Fruit fly (Drosophila melanogaster) whole organism, wandering third instar larva: Measurements from ENCODE around the gene COX6B.

Experiments
- CG9705 ChIP-seq: fragments of 200-800 bp; sonication (Bioruptor generic); optimal IDR thresholded peaks from 2 replicates; lab custom pipeline; 2018; ENCODE audit warnings: missing biosample characterization, mild to moderate bottlenecking, missing genetic modification characterization
- OdsH ChIP-seq: fragments of 200-800 bp; sonication (Bioruptor generic); optimal IDR thresholded peaks from 2 replicates; lab custom pipeline; 2016; ENCODE audit warnings: missing biosample characterization, mild to moderate bottlenecking, missing genetic modification characterization
- lola ChIP-seq: fragments of >200 bp; optimal IDR thresholded peaks from 2 replicates; lab custom pipeline; 2017; ENCODE audit warnings: missing biosample characterization, missing genetic modification characterization

The COX6B gene

DNA sequence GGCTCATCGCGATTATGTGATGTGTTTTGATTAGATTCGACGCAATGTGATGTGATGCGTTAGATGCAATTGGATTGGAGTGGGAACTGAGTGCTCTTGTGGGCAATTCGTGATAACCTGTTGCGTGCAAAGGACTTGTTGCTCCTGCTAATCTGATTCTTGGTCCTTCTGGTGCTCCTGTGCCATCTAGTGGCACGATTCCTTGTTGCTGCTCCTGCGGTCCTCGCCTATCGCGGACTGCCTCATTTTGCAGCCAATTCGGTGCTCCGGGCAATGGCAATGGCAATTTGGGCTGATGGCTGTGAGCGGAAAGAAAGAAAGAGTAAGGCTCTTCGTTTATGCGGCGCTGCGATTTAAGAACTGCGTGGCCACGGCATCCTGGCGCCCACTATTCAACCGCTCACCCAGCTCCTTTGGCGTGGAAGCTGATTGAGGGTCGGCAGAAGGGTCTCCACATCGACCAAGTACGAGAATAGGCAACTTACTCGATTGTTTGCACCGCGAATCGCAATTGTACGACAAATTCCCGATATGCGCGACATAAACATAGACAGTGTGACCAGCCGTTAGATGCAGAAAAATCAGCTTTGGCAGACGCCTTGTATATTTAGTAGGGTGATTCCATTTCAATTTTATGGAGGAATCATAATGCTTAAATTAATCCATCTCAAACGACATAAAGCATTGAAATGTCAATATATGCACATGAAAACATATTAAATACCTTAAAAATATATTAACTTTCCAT lies 51.0 kb downstream of the COX6B start, which contains the start of gene Mer (continued):
- TF ChIP-seq lola (GFP tag; lab: Kevin White, UChicago) (no peak), OdsH (peak; percentile 80), CG9705 (peak; percentile 55)
- TF ChIP-seq, all 38 proteins: peak for 18
